Worm (Caenorhabditis elegans) whole organism, L4 larva: ENCODE measurements around the gene sre-10.
A peak's percentile ranks its signal among the peaks of the same experiment; 100 is the strongest.

Experiments
- T26A8.4 ChIP-seq: fragments of 200-800 bp; sonication (Bioruptor generic); IDR thresholded peaks from 2 replicates; pipeline ENCODE4 v1.3.6; 2022; ENCODE audit warnings: missing genetic modification characterization, missing compliant biosample characterization
- Y105C5A.15 ChIP-seq: fragments of 200-800 bp; sonication (Bioruptor generic); IDR thresholded peaks from 2 replicates; pipeline ENCODE4 v1.3.6; 2022; ENCODE audit warnings: missing genetic modification characterization, missing compliant biosample characterization
- Y48G9A.11 ChIP-seq: fragments of 200-800 bp; sonication (Bioruptor generic); IDR thresholded peaks from 2 replicates; pipeline ENCODE4 v1.3.6; 2022; ENCODE audit warnings: missing genetic modification reagents, missing genetic modification characterization, missing compliant biosample characterization
- Y5F2A.4 ChIP-seq: fragments of 200-800 bp; sonication (Bioruptor generic); optimal IDR thresholded peaks from 2 replicates; lab custom pipeline; 2018; ENCODE audit warnings: mild to moderate bottlenecking, missing genetic modification characterization, missing compliant biosample characterization
- aha-1 ChIP-seq: fragments of 150-350 bp; peaks from one replicate; lab custom pipeline; 2014; ENCODE audit warnings: missing biosample characterization, missing genetic modification characterization
- ceh-20 ChIP-seq: fragments of 200-800 bp; sonication (Bioruptor generic); IDR thresholded peaks from 2 replicates; pipeline ENCODE4 v1.3.6; 2022; ENCODE audit warnings: missing genetic modification reagents, missing genetic modification characterization, missing compliant biosample characterization
- ces-1 ChIP-seq: fragments of 150-350 bp; sonication (generic microtip); optimal IDR thresholded peaks from 4 replicates; lab custom pipeline; 2014; ENCODE audit warnings: missing biosample characterization, missing genetic modification reagents, missing genetic modification characterization
- daf-16 ChIP-seq, 3 experiments: sonication (generic microtip); optimal IDR thresholded peaks; 2 replicates each; lab custom pipeline; 2016 to 2017; ENCODE audit warnings: missing genetic modification characterization in 3 of 3, missing genetic modification reagents in 3 of 3, mild to moderate bottlenecking in 2 of 3, missing compliant biosample characterization in 2 of 3, missing biosample characterization in 1 of 3, moderate library complexity in 1 of 3
- daf-8 ChIP-seq: fragments of 200-800 bp; sonication (Bioruptor generic); IDR thresholded peaks from 2 replicates; pipeline ENCODE4 v1.3.6; 2022; ENCODE audit warnings: missing genetic modification characterization, missing compliant biosample characterization
- dmd-6 ChIP-seq: fragments of 200-800 bp; sonication (Bioruptor generic); IDR thresholded peaks from 2 replicates; pipeline ENCODE4 v1.3.6; 2022; ENCODE audit warnings: missing genetic modification reagents, missing genetic modification characterization, missing compliant biosample characterization
- dmd-9 ChIP-seq: fragments of 200-800 bp; sonication (Bioruptor generic); IDR thresholded peaks from 2 replicates; pipeline ENCODE4 v1.3.6; 2022; ENCODE audit warnings: missing genetic modification reagents, missing genetic modification characterization, missing compliant biosample characterization
- egl-27 ChIP-seq: sonication (generic microtip); optimal IDR thresholded peaks from 3 replicates; lab custom pipeline; 2017; ENCODE audit warnings: missing biosample characterization, missing genetic modification reagents, missing genetic modification characterization
- fkh-10 ChIP-seq: fragments of 150-350 bp; optimal IDR thresholded peaks from 2 replicates; lab custom pipeline; 2014; ENCODE audit warnings: missing biosample characterization, missing genetic modification reagents, missing genetic modification characterization
- gei-8 ChIP-seq: fragments of 200-800 bp; sonication (Bioruptor generic); optimal IDR thresholded peaks from 2 replicates; lab custom pipeline; 2018; ENCODE audit warnings: mild to moderate bottlenecking, missing genetic modification characterization, missing compliant biosample characterization
- hif-1 ChIP-seq, 2 experiments: sonication (generic microtip); optimal IDR thresholded peaks; 2 replicates each; lab custom pipeline; 2016 to 2017; ENCODE audit warnings: missing compliant biosample characterization in 2 of 2, missing genetic modification characterization in 2 of 2, missing genetic modification reagents in 2 of 2, missing genotype in 2 of 2, mild to moderate bottlenecking in 1 of 2
- hlh-11 ChIP-seq: fragments of 200-800 bp; sonication (Bioruptor generic); optimal IDR thresholded peaks from 2 replicates; lab custom pipeline; 2018; ENCODE audit warnings: mild to moderate bottlenecking, missing genetic modification characterization, missing compliant biosample characterization
- lim-7 ChIP-seq: fragments of 200-800 bp; sonication (Bioruptor generic); IDR thresholded peaks from 2 replicates; pipeline ENCODE4 v1.3.6; 2022; ENCODE audit warnings: missing genetic modification characterization, missing compliant biosample characterization
- lin-1 ChIP-seq: fragments of 200-800 bp; sonication (Bioruptor generic); IDR thresholded peaks from 2 replicates; pipeline ENCODE4 v1.3.6; 2022; ENCODE audit warnings: missing genetic modification reagents, missing genetic modification characterization, missing compliant biosample characterization
- lin-13 ChIP-seq: fragments of 150-350 bp; optimal IDR thresholded peaks from 2 replicates; lab custom pipeline; 2014; ENCODE audit warnings: missing biosample characterization, missing genetic modification reagents, missing genetic modification characterization
- mdl-1 ChIP-seq, 2 experiments: fragments of 150-350 bp in 1 of 2; sonication (generic microtip) in 1 of 2; optimal IDR thresholded peaks; 2 replicates each; lab custom pipeline; 2014 to 2017; ENCODE audit warnings: missing biosample characterization in 2 of 2, missing genetic modification characterization in 2 of 2
- mep-1 ChIP-seq: fragments of 150-350 bp; sonication (generic microtip); optimal IDR thresholded peaks from 3 replicates; lab custom pipeline; 2014; ENCODE audit warnings: missing biosample characterization, missing genetic modification characterization
- mes-2 ChIP-seq: sonication (generic microtip); optimal IDR thresholded peaks from 2 replicates; lab custom pipeline; 2016; ENCODE audit warnings: missing genotype, mild to moderate bottlenecking, missing genetic modification characterization, missing compliant biosample characterization; ENCODE audit not compliant: poor library complexity, severe bottlenecking
- mxl-2 ChIP-seq: fragments of 200-800 bp; sonication (Bioruptor generic); conservative IDR thresholded peaks from 2 replicates; pipeline ENCODE4 v1.3.6; 2022; ENCODE audit warnings: missing genetic modification reagents, missing genetic modification characterization, missing compliant biosample characterization
- nhr-102 ChIP-seq: sonication (generic microtip); optimal IDR thresholded peaks from 2 replicates; lab custom pipeline; 2016; ENCODE audit warnings: mild to moderate bottlenecking, missing genetic modification characterization, moderate library complexity, missing compliant biosample characterization
- nhr-28 ChIP-seq: fragments of 150-350 bp; optimal IDR thresholded peaks from 2 replicates; lab custom pipeline; 2014; ENCODE audit warnings: missing biosample characterization, missing genetic modification characterization
- nhr-42 ChIP-seq: fragments of 200-800 bp; sonication (Bioruptor generic); IDR thresholded peaks from 2 replicates; pipeline ENCODE4 v1.3.6; 2022; ENCODE audit warnings: missing genetic modification characterization, missing compliant biosample characterization
- nhr-48 ChIP-seq: sonication (generic microtip); optimal IDR thresholded peaks from 2 replicates; lab custom pipeline; 2016; ENCODE audit warnings: mild to moderate bottlenecking, missing genetic modification characterization, missing compliant biosample characterization
- nhr-76 ChIP-seq: fragments of 150-350 bp; optimal IDR thresholded peaks from 2 replicates; lab custom pipeline; 2014; ENCODE audit warnings: missing biosample characterization, missing genetic modification characterization
- nhr-77 ChIP-seq: fragments of 150-350 bp; optimal IDR thresholded peaks from 2 replicates; lab custom pipeline; 2014; ENCODE audit warnings: missing biosample characterization, missing genetic modification characterization
- php-3 ChIP-seq: fragments of 200-800 bp; sonication (Bioruptor generic); IDR thresholded peaks from 2 replicates; pipeline ENCODE4 v1.3.6; 2022; ENCODE audit warnings: missing genetic modification reagents, missing genetic modification characterization, missing compliant biosample characterization
- pqm-1 ChIP-seq: sonication (generic microtip); optimal IDR thresholded peaks from 2 replicates; lab custom pipeline; 2017; ENCODE audit warnings: missing biosample characterization, missing genetic modification characterization
- rbr-2 ChIP-seq: sonication (generic microtip); optimal IDR thresholded peaks from 2 replicates; lab custom pipeline; 2016; ENCODE audit warnings: missing genotype, missing genetic modification characterization, missing compliant biosample characterization
- saeg-2 ChIP-seq: fragments of 200-800 bp; sonication (Bioruptor generic); IDR thresholded peaks from 2 replicates; pipeline ENCODE4 v1.3.6; 2022; ENCODE audit warnings: missing genetic modification reagents, missing genetic modification characterization, missing compliant biosample characterization
- spr-1 ChIP-seq: sonication (generic microtip); optimal IDR thresholded peaks from 2 replicates; lab custom pipeline; 2016; ENCODE audit warnings: mild to moderate bottlenecking, missing genetic modification characterization, missing compliant biosample characterization
- spr-3 ChIP-seq: fragments of 200-800 bp; sonication (Bioruptor generic); optimal IDR thresholded peaks from 2 replicates; lab custom pipeline; 2018; ENCODE audit warnings: mild to moderate bottlenecking, missing genetic modification characterization, missing compliant biosample characterization
- tra-1 ChIP-seq: fragments of 200-800 bp; sonication (Bioruptor generic); IDR thresholded peaks from 2 replicates; pipeline ENCODE4 v1.3.6; 2022; ENCODE audit warnings: missing genetic modification reagents, missing genetic modification characterization, missing compliant biosample characterization
- unc-130 ChIP-seq: sonication (generic microtip); optimal IDR thresholded peaks from 2 replicates; lab custom pipeline; 2016; ENCODE audit warnings: missing genetic modification reagents, missing genetic modification characterization, missing compliant biosample characterization
- unc-62 ChIP-seq, 3 experiments: fragments of 150-350 bp in 1 of 3; sonication (generic microtip); optimal IDR thresholded peaks in 2 of 3; peaks in 1 of 3; 1 replicate in 1 of 3; 2 replicates in 2 of 3; lab custom pipeline; 2014 to 2017; ENCODE audit warnings: missing biosample characterization in 3 of 3, missing genetic modification characterization in 3 of 3, missing genetic modification reagents in 3 of 3, missing genotype in 1 of 3
- zfp-2 ChIP-seq: sonication (generic microtip); optimal IDR thresholded peaks from 2 replicates; lab custom pipeline; 2016; ENCODE audit warnings: mild to moderate bottlenecking, missing genetic modification characterization, missing compliant biosample characterization
- zfp-3 ChIP-seq: fragments of 200-800 bp; sonication (Bioruptor generic); conservative IDR thresholded peaks from 2 replicates; pipeline ENCODE4 v1.3.6; 2022; ENCODE audit warnings: missing genetic modification reagents, missing genetic modification characterization, missing compliant biosample characterization

The sre-10 gene

ce11 chrV:7163477-7164114 lies 31.2 kb downstream of the sre-10 start, which contains the start of gene ugt-41:
Gene ugt-41, minus strand, starts transcription at chrV:7163595.
- no peak for TF ChIP-seq zfp-2 (tag; lab: Kevin White, UChicago)
- no peak for TF ChIP-seq T26A8.4
- TF ChIP-seq ceh-20, result peak; percentile 65; the same call in 1 of the 2 replicates
- no peak for TF ChIP-seq Y5F2A.4 (GFP tag; lab: Kevin White, UChicago)
- no peak for TF ChIP-seq zfp-3 (GFP tag; lab: Robert Waterston, UW)
- TF ChIP-seq lim-7 (GFP tag; lab: Robert Waterston, UW), result no peak
- TF ChIP-seq mxl-2 (GFP tag; lab: Robert Waterston, UW), result peak; percentile 60; the same call in 1 of the 2 replicates
- peak; percentile 92 for TF ChIP-seq nhr-28
- no peak for TF ChIP-seq aha-1 (tag; lab: Kevin White, UChicago)
- TF ChIP-seq unc-130 (GFP tag; lab: Kevin White, UChicago), result no peak
- TF ChIP-seq spr-3 (GFP tag; lab: Kevin White, UChicago), result no peak
- no peak for TF ChIP-seq Y48G9A.11 (GFP tag; lab: Robert Waterston, UW)
- TF ChIP-seq fkh-10 (GFP tag; lab: Kevin White, UChicago), result no peak
- TF ChIP-seq gei-8, result no peak
- peak in 1 of 2 experiments; percentile 53 for TF ChIP-seq hif-1 (tag; optimal IDR thresholded peaks at IDR 0.05; lab: Kevin White, UChicago)
- peak in 1 of 2 experiments; percentile 6 for TF ChIP-seq mdl-1 (tag; optimal IDR thresholded peaks at IDR 0.05; lab: Kevin White, UChicago)
- peak; percentile 66 for TF ChIP-seq hlh-11
- TF ChIP-seq egl-27 (tag; lab: Kevin White, UChicago), result no peak
- TF ChIP-seq nhr-42 (GFP tag; lab: Robert Waterston, UW), result no peak
- peak; percentile 28 for TF ChIP-seq nhr-48 (tag; lab: Kevin White, UChicago)
- no peak for TF ChIP-seq ces-1 (GFP tag; lab: Kevin White, UChicago)
- peak; percentile 81 for TF ChIP-seq dmd-6 (GFP tag; lab: Robert Waterston, UW)
- no peak for TF ChIP-seq lin-13 (GFP tag; lab: Kevin White, UChicago)
- TF ChIP-seq nhr-76 (tag; lab: Kevin White, UChicago), result no peak
- TF ChIP-seq php-3 (GFP tag; lab: Robert Waterston, UW), result peak; percentile 92
- no peak for TF ChIP-seq nhr-77
- peak; percentile 90 for TF ChIP-seq nhr-102 (tag; lab: Kevin White, UChicago)
- TF ChIP-seq lin-1, result no peak
- peak in 1 of 2 experiments; percentile 51 for TF ChIP-seq unc-62 (GFP tag; optimal IDR thresholded peaks at IDR 0.05 in 1 of 2; lab: Kevin White, UChicago)
- TF ChIP-seq unc-62 (tag; optimal IDR thresholded peaks at IDR 0.05; lab: Kevin White, UChicago), result no peak
- TF ChIP-seq mes-2 (tag; lab: Kevin White, UChicago), result no peak
- TF ChIP-seq saeg-2, result no peak
- TF ChIP-seq daf-16 (GFP tag; optimal IDR thresholded peaks at IDR 0.05; lab: Kevin White, UChicago), result no peak
- peak; percentile 96 for TF ChIP-seq daf-16 (tag; optimal IDR thresholded peaks at IDR 0.05; lab: Kevin White, UChicago)
- TF ChIP-seq daf-8 (GFP tag; lab: Robert Waterston, UW), result no peak
- 0 out of 2 replicates have a peak, but pooled peaks have one; percentile 57 for TF ChIP-seq tra-1 (GFP tag; lab: Robert Waterston, UW)
- TF ChIP-seq dmd-9 (GFP tag; lab: Robert Waterston, UW), result no peak

ce11 chrV:7164210-7164609 lies 31.9 kb downstream of the sre-10 start, which contains the start of gene srh-83:
Gene srh-83, plus strand, starts transcription at chrV:7164510.
- TF ChIP-seq Y105C5A.15 (GFP tag; lab: Robert Waterston, UW) (no peak), zfp-3 (GFP tag; lab: Robert Waterston, UW) (no peak), mep-1 (tag; lab: Kevin White, UChicago) (no peak), rbr-2 (tag; lab: Kevin White, UChicago) (no peak), tra-1 (GFP tag; lab: Robert Waterston, UW) (no peak), unc-130 (GFP tag; lab: Kevin White, UChicago) (no peak), spr-1 (no peak), pqm-1 (tag; lab: Kevin White, UChicago) (no peak), hif-1 (tag; optimal IDR thresholded peaks at IDR 0.05; lab: Kevin White, UChicago) (no peak), Y5F2A.4 (GFP tag; lab: Kevin White, UChicago) (no peak)
- TF ChIP-seq, all 104 proteins: peak for 0
